Fruit fly (Drosophila melanogaster) whole organism, adult: ENCODE results near the gene MTF-1.

ENCODE experiments used
- CG11617 ChIP-seq: fragments of 200-800 bp; sonication (Bioruptor generic); optimal IDR thresholded peaks from 2 replicates; lab custom pipeline; 2017; ENCODE audit warnings: mild to moderate bottlenecking, missing biosample characterization, missing genetic modification reagents, missing genetic modification characterization
- CG5204 ChIP-seq: fragments of 200-800 bp; sonication (Bioruptor generic); optimal IDR thresholded peaks from 2 replicates; lab custom pipeline; 2016; ENCODE audit warnings: missing biosample characterization, missing genetic modification characterization
- CG7101 ChIP-seq: fragments of 200-800 bp; sonication (Bioruptor generic); optimal IDR thresholded peaks from 2 replicates; lab custom pipeline; 2018; ENCODE audit warnings: missing biosample characterization, mild to moderate bottlenecking, missing genetic modification characterization, moderate library complexity
- bab1 ChIP-seq: fragments of 200-800 bp; sonication (Bioruptor generic); optimal IDR thresholded peaks from 3 replicates; lab custom pipeline; 2019; ENCODE audit warnings: missing biosample characterization, mild to moderate bottlenecking, missing genetic modification characterization, moderate library complexity
- cic ChIP-seq: fragments of 200-800 bp; sonication (Bioruptor generic); optimal IDR thresholded peaks from 2 replicates; lab custom pipeline; 2017; ENCODE audit warnings: missing biosample characterization, mild to moderate bottlenecking, missing genetic modification characterization, moderate library complexity
- tj ChIP-seq: fragments of 200-800 bp; sonication (Bioruptor generic); optimal IDR thresholded peaks from 3 replicates; lab custom pipeline; 2017; ENCODE audit warnings: missing biosample characterization, mild to moderate bottlenecking, missing genetic modification characterization, moderate library complexity
- toe ChIP-seq: fragments of 200-800 bp; sonication (Bioruptor generic); optimal IDR thresholded peaks from 2 replicates; lab custom pipeline; 2016; ENCODE audit warnings: missing biosample characterization, missing genetic modification characterization

DNA sequence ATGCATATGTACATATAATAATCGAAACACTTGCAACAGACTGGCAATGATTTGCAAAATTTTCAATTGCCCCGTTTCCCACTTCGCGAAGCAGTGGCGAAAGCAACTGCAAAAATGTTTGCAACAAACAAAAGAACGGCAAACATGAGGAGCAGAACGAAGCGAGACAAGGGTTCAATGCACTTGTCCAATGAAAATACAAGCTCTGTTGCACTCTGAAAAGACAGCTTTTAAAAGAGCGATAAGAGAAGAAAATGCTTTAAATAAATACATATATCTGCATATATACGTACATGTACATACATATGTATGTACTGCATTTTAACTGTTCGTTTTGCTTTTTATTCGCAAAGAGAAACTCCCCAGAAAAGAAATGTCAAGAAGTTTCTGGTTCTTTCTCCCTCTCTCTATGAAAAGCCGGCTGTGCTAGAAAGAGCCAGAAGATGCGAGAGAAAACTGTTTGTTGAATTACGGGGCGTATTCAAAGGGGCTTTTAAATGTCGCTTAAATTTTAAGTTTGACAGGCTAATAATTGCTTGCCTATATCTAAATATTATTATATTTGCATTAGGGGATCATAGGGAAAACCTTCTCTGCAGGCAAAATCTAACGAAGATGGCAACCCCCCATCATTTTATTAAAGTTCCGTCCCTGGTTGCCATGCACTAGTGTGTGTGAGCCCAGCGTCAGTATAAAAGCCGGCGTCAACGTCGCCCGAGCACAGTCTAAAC lies 46.6 kb upstream of the MTF-1 start, which contains the start of gene Hsp27:
- TF ChIP-seq bab1, result peak; percentile 99
- TF ChIP-seq CG7101 (tag; lab: Kevin White, UChicago), result peak; percentile 98
- TF ChIP-seq CG5204 (GFP tag; lab: Kevin White, UChicago), result peak; percentile 93
- TF ChIP-seq toe (GFP tag; lab: Kevin White, UChicago), result peak; percentile 93
- TF ChIP-seq cic (GFP tag; lab: Kevin White, UChicago), result peak; percentile 91
- TF ChIP-seq CG11617 (GFP tag; lab: Kevin White, UChicago), result peak; percentile 96
- peak; percentile 75 for TF ChIP-seq tj (GFP tag; lab: Kevin White, UChicago)
